Worm (Caenorhabditis elegans) whole organism, L3 larva: ENCODE data around the gene T24H10.5.

Experiments used
- R02D3.7 ChIP-seq: fragments of 150-350 bp; optimal IDR thresholded peaks from 2 replicates; lab custom pipeline; 2014; ENCODE audit warnings: missing biosample characterization, missing genetic modification characterization
- ZK546.5 ChIP-seq: sonication (generic microtip); optimal IDR thresholded peaks from 2 replicates; lab custom pipeline; 2017; ENCODE audit warnings: missing biosample characterization, missing genetic modification characterization
- ceh-9 ChIP-seq: sonication (generic microtip); optimal IDR thresholded peaks from 2 replicates; lab custom pipeline; 2018; ENCODE audit warnings: missing biosample characterization, missing genetic modification characterization
- elt-1 ChIP-seq: fragments of 150-350 bp; optimal IDR thresholded peaks from 2 replicates; lab custom pipeline; 2014; ENCODE audit warnings: missing biosample characterization, missing genetic modification characterization
- fos-1 ChIP-seq: fragments of 150-350 bp; optimal IDR thresholded peaks from 2 replicates; lab custom pipeline; 2014; ENCODE audit warnings: missing biosample characterization, missing genetic modification characterization
- hmg-11 ChIP-seq: sonication (generic microtip); optimal IDR thresholded peaks from 2 replicates; lab custom pipeline; 2016; ENCODE audit warnings: missing genetic modification characterization, missing compliant biosample characterization
- nhr-12 ChIP-seq: fragments of 150-350 bp; optimal IDR thresholded peaks from 2 replicates; lab custom pipeline; 2014; ENCODE audit warnings: missing biosample characterization, missing genetic modification characterization
- nhr-28 ChIP-seq: fragments of 150-350 bp; optimal IDR thresholded peaks from 2 replicates; lab custom pipeline; 2014; ENCODE audit warnings: missing biosample characterization, missing genetic modification characterization
- nhr-76 ChIP-seq: fragments of 150-350 bp; sonication (generic microtip); optimal IDR thresholded peaks from 5 replicates; lab custom pipeline; 2014; ENCODE audit warnings: missing biosample characterization, missing genetic modification characterization
- nhr-77 ChIP-seq: fragments of 150-350 bp; optimal IDR thresholded peaks from 2 replicates; lab custom pipeline; 2014; ENCODE audit warnings: missing biosample characterization, missing genetic modification characterization
- snpc-4 ChIP-seq: fragments of 150-350 bp; optimal IDR thresholded peaks from 2 replicates; lab custom pipeline; 2014; ENCODE audit warnings: missing biosample characterization, missing genetic modification characterization
- unc-62 ChIP-seq: fragments of 150-350 bp; sonication (generic microtip); optimal IDR thresholded peaks from 4 replicates; lab custom pipeline; 2014; ENCODE audit warnings: missing biosample characterization, missing genetic modification reagents, missing genetic modification characterization

DNA sequence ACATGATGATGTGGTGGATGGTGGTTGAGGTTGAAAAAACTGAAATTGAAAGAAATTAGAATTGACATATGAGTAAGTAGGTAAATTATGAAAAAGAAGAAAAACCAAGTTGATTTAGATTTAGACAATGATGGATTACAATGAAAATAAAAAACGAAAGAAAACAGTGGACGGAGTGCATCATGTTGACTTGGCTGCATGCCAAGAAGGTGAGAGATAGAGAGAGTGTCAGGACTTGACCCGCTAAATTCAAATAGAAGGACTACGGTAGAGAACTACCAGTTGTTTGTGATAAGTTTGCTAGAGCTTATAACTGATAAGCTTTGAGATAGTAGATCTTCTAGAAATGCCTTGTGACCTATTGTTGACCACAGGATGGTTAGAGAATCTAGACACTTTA is 39.8 kb upstream of the T24H10.5 start, which contains the start of gene T24B8.3:
- TF ChIP-seq R02D3.7 (tag; lab: Kevin White, UChicago): no peak
- TF ChIP-seq unc-62 (GFP tag; lab: Kevin White, UChicago): no peak
- no peak for TF ChIP-seq nhr-77
- no peak for TF ChIP-seq fos-1 (tag; lab: Kevin White, UChicago)
- TF ChIP-seq nhr-28 (tag; lab: Kevin White, UChicago): no peak
- TF ChIP-seq ZK546.5 (tag; lab: Kevin White, UChicago): no peak
- no peak for TF ChIP-seq snpc-4 (tag; lab: Kevin White, UChicago)
- TF ChIP-seq hmg-11 (tag; lab: Kevin White, UChicago): no peak
- no peak for TF ChIP-seq elt-1 (tag; lab: Kevin White, UChicago)
- no peak for TF ChIP-seq nhr-12 (tag; lab: Kevin White, UChicago)
- TF ChIP-seq ceh-9: no peak
- TF ChIP-seq nhr-76 (tag; lab: Kevin White, UChicago): no peak
